Fruit fly (Drosophila melanogaster): ENCODE measurements around the gene Gyc89Da.

- TF ChIP-seq woc (GFP tag; optimal IDR thresholded peaks at IDR 0.05) (no peak), lola (GFP tag; optimal IDR thresholded peaks at IDR 0.05) (no peak), usp (GFP tag; optimal IDR thresholded peaks at IDR 0.05) (no peak), Abd-B (GFP tag; optimal IDR thresholded peaks at IDR 0.05) (no peak), Dfd (GFP tag; optimal IDR thresholded peaks at IDR 0.05) (no peak), Myc (optimal IDR thresholded peaks at IDR 0.05) (no peak)
Measured at dm6 chr3R:16504541-16504940, 32.1 kb downstream of the Gyc89Da start.
